Fruit fly (Drosophila melanogaster): ENCODE measurements around the gene CG43074.
A peak's percentile ranks its signal among the peaks of the same experiment; 100 is the strongest.

Gene CG43074

DNA sequence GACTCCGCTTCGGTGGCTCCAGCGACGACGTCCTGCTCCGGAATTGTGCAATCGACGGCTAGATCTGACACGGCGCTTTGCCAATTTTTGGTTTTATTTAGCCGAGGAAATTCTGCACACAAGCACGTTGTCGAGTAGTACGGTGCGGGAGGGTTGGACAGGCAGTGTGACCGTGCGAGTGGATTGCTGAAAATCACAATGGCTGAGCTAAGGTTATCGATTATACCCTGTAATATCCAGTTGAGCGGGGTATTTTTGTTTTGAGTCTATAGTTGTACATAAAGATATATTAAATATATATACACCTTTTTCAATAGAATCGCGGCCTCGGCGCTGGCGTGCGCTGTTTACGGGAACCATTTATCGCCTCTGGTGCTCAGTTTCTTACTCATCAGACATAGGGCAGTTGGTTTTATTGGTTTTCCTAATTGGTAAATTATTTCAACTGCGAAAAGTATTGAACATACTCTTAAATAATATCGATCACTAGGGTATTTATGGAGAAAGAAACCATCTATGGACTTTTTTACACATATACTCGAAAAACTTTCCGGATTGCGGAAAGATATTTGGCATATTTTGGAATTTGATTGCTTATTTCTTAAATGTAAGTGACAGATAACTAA is 23.9 kb downstream of the CG43074 start, which contains the start of gene eIF5B (continued):
- TF ChIP-seq CG11696 (GFP tag; IDR thresholded peaks at IDR 0.05) (peak; percentile 51; the same call in 1 of the 2 replicates), CG9437 (GFP tag; optimal IDR thresholded peaks at IDR 0.05) (peak; percentile 68), Sin3A (optimal IDR thresholded peaks at IDR 0.05) (peak; percentile 34), CG2199 (GFP tag; IDR thresholded peaks at IDR 0.05) (no peak), fd102C (GFP tag; optimal IDR thresholded peaks at IDR 0.05) (peak; percentile 18), Med (GFP tag) (peak; percentile 89), CG11504 (tag; optimal IDR thresholded peaks at IDR 0.05) (peak; percentile 73), CG10267 (tag; optimal IDR thresholded peaks at IDR 0.05) (peak; percentile 50), CG1233 (GFP tag; optimal IDR thresholded peaks at IDR 0.05) (peak; percentile 79), grau (tag; optimal IDR thresholded peaks at IDR 0.05) (peak; percentile 81), hb (GFP tag; IDR thresholded peaks at IDR 0.05; ENCODE audit: partially characterized antibody) (no peak), CG7357 (GFP tag; IDR thresholded peaks at IDR 0.05) (peak; percentile 71), sqz (GFP tag; optimal IDR thresholded peaks at IDR 0.05) (no peak), CG10565 (GFP tag; optimal IDR thresholded peaks at IDR 0.05) (no peak), shn (GFP tag; optimal IDR thresholded peaks at IDR 0.05) (peak; percentile 46), crc (GFP tag; optimal IDR thresholded peaks at IDR 0.05) (peak; percentile 33), CG12299 (tag; optimal IDR thresholded peaks at IDR 0.05) (no peak), pros (GFP tag; optimal IDR thresholded peaks at IDR 0.05) (no peak), Rx (GFP tag; IDR thresholded peaks at IDR 0.05) (peak; percentile 84), Sox102F (GFP tag; optimal IDR thresholded peaks at IDR 0.05) (peak; percentile 79), CG11085 (GFP tag; IDR thresholded peaks at IDR 0.05) (peak; percentile 73), CG30020 (tag; optimal IDR thresholded peaks at IDR 0.05) (peak; percentile 67), dmrt99B (tag; optimal IDR thresholded peaks at IDR 0.05) (peak; percentile 76), CG11247 (GFP tag; IDR thresholded peaks at IDR 0.05) (peak; percentile 82), H2.0 (GFP tag; IDR thresholded peaks at IDR 0.05) (peak; percentile 86), CG16779 (GFP tag; IDR thresholded peaks at IDR 0.05) (0 out of 2 replicates have a peak, but pooled peaks have one; percentile 32), GATAe (GFP tag; conservative IDR thresholded peaks at IDR 0.05) (peak; percentile 20; the same call in 1 of the 2 replicates), Chrac-16 (GFP tag; optimal IDR thresholded peaks at IDR 0.05) (peak; percentile 83), ac (GFP tag; optimal IDR thresholded peaks at IDR 0.05) (no peak), NfI (GFP tag; optimal IDR thresholded peaks at IDR 0.05) (peak; percentile 82), gsb-n (tag; optimal IDR thresholded peaks at IDR 0.05) (peak; percentile 61), CG4707 (GFP tag; optimal IDR thresholded peaks at IDR 0.05) (peak; percentile 66), H15 (GFP tag; IDR thresholded peaks at IDR 0.05) (peak; percentile 78), wdn (GFP tag; IDR thresholded peaks at IDR 0.05) (peak; percentile 79), Dref (GFP tag; IDR thresholded peaks at IDR 0.05) (peak; percentile 66), Opbp (GFP tag; IDR thresholded peaks at IDR 0.05; ENCODE audit: partially characterized antibody) (no peak), Drgx (GFP tag; IDR thresholded peaks at IDR 0.05) (peak; percentile 76), Tbp (GFP tag; optimal IDR thresholded peaks at IDR 0.05) (no peak), CG8089 (GFP tag; optimal IDR thresholded peaks at IDR 0.05) (no peak), pzg (GFP tag; optimal IDR thresholded peaks at IDR 0.05) (peak; percentile 55), CG7271 (tag; optimal IDR thresholded peaks at IDR 0.05) (no peak), CG8281 (tag; optimal IDR thresholded peaks at IDR 0.05) (peak; percentile 48), caup (GFP tag; optimal IDR thresholded peaks at IDR 0.05; ENCODE audit: severe bottlenecking) (peak; percentile 67), CG2129 (GFP tag; IDR thresholded peaks at IDR 0.05; ENCODE audit: partially characterized antibody) (no peak), CG1647 (GFP tag; optimal IDR thresholded peaks at IDR 0.05) (peak; percentile 18), CG18262 (tag; optimal IDR thresholded peaks at IDR 0.05) (peak; percentile 78), CG2116 (GFP tag; optimal IDR thresholded peaks at IDR 0.05) (peak; percentile 54), Scr (GFP tag; IDR thresholded peaks at IDR 0.05; ENCODE audit: partially characterized antibody) (0 out of 2 replicates have a peak, but pooled peaks have one; percentile 29), ab (GFP tag; optimal IDR thresholded peaks at IDR 0.05) (peak; percentile 34), bigmax (GFP tag; optimal IDR thresholded peaks at IDR 0.05) (peak; percentile 8)
